Worm (Caenorhabditis elegans) whole organism, young adult: ENCODE results near the gene C06A1.7.

Experiments used
- D2030.7 ChIP-seq: fragments of 200-800 bp; sonication (Bioruptor generic); IDR thresholded peaks from 2 replicates; pipeline ENCODE4 v1.3.6; 2022; ENCODE audit warnings: missing genetic modification reagents, missing genetic modification characterization, missing compliant biosample characterization
- F10E7.11 ChIP-seq: sonication (generic microtip); optimal IDR thresholded peaks from 2 replicates; lab custom pipeline; 2017; ENCODE audit warnings: mild to moderate bottlenecking, missing genetic modification characterization, moderate library complexity, missing compliant biosample characterization
- F22D6.2 ChIP-seq: sonication (generic microtip); optimal IDR thresholded peaks from 2 replicates; lab custom pipeline; 2016; ENCODE audit warnings: mild to moderate bottlenecking, missing genetic modification characterization, missing compliant biosample characterization
- F37B4.10 ChIP-seq: fragments of 200-800 bp; sonication (Bioruptor generic); IDR thresholded peaks from 2 replicates; pipeline ENCODE4 v1.3.6; 2022; ENCODE audit warnings: missing genetic modification characterization, missing compliant biosample characterization
- F57A8.1 ChIP-seq: fragments of 200-800 bp; sonication (Bioruptor generic); optimal IDR thresholded peaks from 2 replicates; lab custom pipeline; 2018; ENCODE audit warnings: mild to moderate bottlenecking, missing genetic modification characterization, moderate library complexity, missing compliant biosample characterization
- F57C9.4 ChIP-seq: sonication (generic microtip); optimal IDR thresholded peaks from 2 replicates; lab custom pipeline; 2017; ENCODE audit warnings: mild to moderate bottlenecking, missing genetic modification characterization, missing compliant biosample characterization
- K12H6.12 ChIP-seq: fragments of 200-800 bp; sonication (Bioruptor generic); optimal IDR thresholded peaks from 2 replicates; lab custom pipeline; 2018; ENCODE audit warnings: mild to moderate bottlenecking, missing genetic modification characterization, missing compliant biosample characterization
- T07F8.4 ChIP-seq: sonication (generic microtip); optimal IDR thresholded peaks from 2 replicates; lab custom pipeline; 2016; ENCODE audit warnings: mild to moderate bottlenecking, missing genetic modification characterization, moderate library complexity, missing compliant biosample characterization
- Y79H2A.3 ChIP-seq: fragments of 200-800 bp; sonication (Bioruptor generic); conservative IDR thresholded peaks from 2 replicates; pipeline ENCODE4 v1.3.6; 2022; ENCODE audit warnings: missing genetic modification reagents, missing genetic modification characterization, missing compliant biosample characterization
- Y95B8A.8 ChIP-seq: fragments of 200-800 bp; sonication (Bioruptor generic); IDR thresholded peaks from 2 replicates; pipeline ENCODE4 v1.3.6; 2022; ENCODE audit warnings: missing genetic modification reagents, missing genetic modification characterization, missing compliant biosample characterization
- ama-1 ChIP-seq, 3 experiments: fragments of 150-350 bp in 1 of 3; sonication (generic microtip) in 2 of 3; optimal IDR thresholded peaks; 2 replicates each; lab custom pipeline; 2014 to 2018; ENCODE audit warnings: missing biosample characterization in 2 of 3, missing genetic modification characterization in 2 of 3, missing genetic modification reagents in 2 of 3
- attf-5 ChIP-seq: fragments of 200-800 bp; sonication (Bioruptor generic); optimal IDR thresholded peaks from 2 replicates; lab custom pipeline; 2018; ENCODE audit warnings: mild to moderate bottlenecking, missing genetic modification characterization, missing compliant biosample characterization
- bed-1 ChIP-seq: fragments of 200-800 bp; sonication (Bioruptor generic); IDR thresholded peaks from 2 replicates; pipeline ENCODE4 v1.3.6; 2022; ENCODE audit warnings: missing genetic modification reagents, missing genetic modification characterization, missing compliant biosample characterization
- ccch-3 ChIP-seq: fragments of 200-800 bp; sonication (Bioruptor generic); optimal IDR thresholded peaks from 2 replicates; lab custom pipeline; 2018; ENCODE audit warnings: mild to moderate bottlenecking, missing genetic modification characterization, missing compliant biosample characterization
- cebp-1 ChIP-seq, 2 experiments: fragments of 200-800 bp in 1 of 2; sonication (Bioruptor generic) in 1 of 2; sonication (generic microtip) in 1 of 2; IDR thresholded peaks in 1 of 2; optimal IDR thresholded peaks in 1 of 2; 2 replicates each; pipeline versions ENCODE4 v1.3.6 to Lab custom; 2017 to 2022; ENCODE audit warnings: missing compliant biosample characterization in 2 of 2, missing genetic modification characterization in 2 of 2, mild to moderate bottlenecking in 1 of 2, missing genetic modification reagents in 1 of 2, moderate library complexity in 1 of 2
- ceh-27 ChIP-seq: fragments of 200-800 bp; sonication (Bioruptor generic); optimal IDR thresholded peaks from 2 replicates; lab custom pipeline; 2018; ENCODE audit warnings: mild to moderate bottlenecking, missing genetic modification characterization, moderate library complexity, missing compliant biosample characterization
- ceh-40 ChIP-seq: fragments of 200-800 bp; sonication (Bioruptor generic); IDR thresholded peaks from 2 replicates; pipeline ENCODE4 v1.3.6; 2022; ENCODE audit warnings: missing genetic modification characterization, missing compliant biosample characterization
- ceh-79 ChIP-seq: sonication (generic microtip); optimal IDR thresholded peaks from 2 replicates; lab custom pipeline; 2017; ENCODE audit warnings: mild to moderate bottlenecking, missing genetic modification characterization, missing compliant biosample characterization
- dpff-1 ChIP-seq: sonication (generic microtip); optimal IDR thresholded peaks from 2 replicates; lab custom pipeline; 2017; ENCODE audit warnings: mild to moderate bottlenecking, missing genetic modification characterization, missing compliant biosample characterization
- egl-18 ChIP-seq: fragments of 200-800 bp; sonication (Bioruptor generic); IDR thresholded peaks from 2 replicates; pipeline ENCODE4 v1.3.6; 2022; ENCODE audit warnings: missing genetic modification reagents, missing genetic modification characterization, missing compliant biosample characterization
- ekl-4 ChIP-seq: fragments of 200-800 bp; sonication (Bioruptor generic); IDR thresholded peaks from 2 replicates; pipeline ENCODE4 v1.3.6; 2022; ENCODE audit warnings: missing genetic modification reagents, missing genetic modification characterization, missing compliant biosample characterization
- hlh-12 ChIP-seq: sonication (generic microtip); optimal IDR thresholded peaks from 2 replicates; lab custom pipeline; 2016; ENCODE audit warnings: missing genetic modification characterization, missing compliant biosample characterization
- hlh-26 ChIP-seq: fragments of 200-800 bp; sonication (Bioruptor generic); conservative IDR thresholded peaks from 2 replicates; pipeline ENCODE4 v1.3.6; 2022; ENCODE audit warnings: missing genetic modification reagents, missing genetic modification characterization, missing compliant biosample characterization
- hmg-1.2 ChIP-seq: fragments of 200-800 bp; sonication (Bioruptor generic); IDR thresholded peaks from 2 replicates; pipeline ENCODE4 v1.3.6; 2022; ENCODE audit warnings: missing genetic modification reagents, missing genetic modification characterization, missing compliant biosample characterization
- hmg-20 ChIP-seq: fragments of 200-800 bp; sonication (Bioruptor generic); IDR thresholded peaks from 2 replicates; pipeline ENCODE4 v1.3.6; 2022; ENCODE audit warnings: missing genetic modification reagents, missing genetic modification characterization, missing compliant biosample characterization
- hrde-1 ChIP-seq: sonication (generic microtip); optimal IDR thresholded peaks from 2 replicates; lab custom pipeline; 2016; ENCODE audit warnings: missing genetic modification characterization, mild to moderate bottlenecking, missing compliant biosample characterization, moderate library complexity, missing genotype, missing genetic modification reagents, borderline replicate concordance
- lag-1 ChIP-seq: fragments of 200-800 bp; sonication (Bioruptor generic); IDR thresholded peaks from 2 replicates; pipeline ENCODE4 v1.3.6; 2022; ENCODE audit warnings: missing genetic modification reagents, missing genetic modification characterization, missing compliant biosample characterization
- lin-26 ChIP-seq: fragments of 200-800 bp; sonication (Bioruptor generic); IDR thresholded peaks from 2 replicates; pipeline ENCODE4 v1.3.6; 2022; ENCODE audit warnings: missing genetic modification reagents, missing genetic modification characterization, missing compliant biosample characterization
- lin-35 ChIP-seq, 3 experiments: fragments of 150-350 bp in 2 of 3; sonication (generic microtip) in 1 of 3; optimal IDR thresholded peaks; 2 replicates each; lab custom pipeline; 2014 to 2018; ENCODE audit warnings: missing biosample characterization in 3 of 3, missing genetic modification characterization in 3 of 3, missing genetic modification reagents in 3 of 3
- lin-54 ChIP-seq: fragments of 200-800 bp; sonication (Bioruptor generic); optimal IDR thresholded peaks from 2 replicates; lab custom pipeline; 2018; ENCODE audit warnings: mild to moderate bottlenecking, missing genetic modification characterization, missing compliant biosample characterization
- lir-1 ChIP-seq: fragments of 200-800 bp; sonication (Bioruptor generic); conservative IDR thresholded peaks from 2 replicates; pipeline ENCODE4 v1.3.6; 2022; ENCODE audit warnings: missing genetic modification reagents, missing genetic modification characterization, missing compliant biosample characterization
- madf-10 ChIP-seq: sonication (generic microtip); optimal IDR thresholded peaks from 2 replicates; lab custom pipeline; 2016; ENCODE audit warnings: mild to moderate bottlenecking, missing genetic modification characterization, missing compliant biosample characterization
- mes-4 ChIP-seq: sonication (generic microtip); optimal IDR thresholded peaks from 2 replicates; lab custom pipeline; 2016; ENCODE audit warnings: missing genotype, missing genetic modification characterization, missing compliant biosample characterization
- nfya-2 ChIP-seq: fragments of 200-800 bp; sonication (Bioruptor generic); IDR thresholded peaks from 2 replicates; pipeline ENCODE4 v1.3.6; 2022; ENCODE audit warnings: missing genetic modification reagents, missing genetic modification characterization, missing compliant biosample characterization
- nhr-90 ChIP-seq: sonication (generic microtip); optimal IDR thresholded peaks from 2 replicates; lab custom pipeline; 2016; ENCODE audit warnings: missing genotype, mild to moderate bottlenecking, missing genetic modification characterization, missing compliant biosample characterization
- repo-1 ChIP-seq: sonication (generic microtip); optimal IDR thresholded peaks from 2 replicates; lab custom pipeline; 2017; ENCODE audit warnings: mild to moderate bottlenecking, missing genetic modification characterization, missing compliant biosample characterization
- rpc-1 ChIP-seq, 2 experiments: fragments of 150-350 bp in 1 of 2; sonication (generic microtip) in 1 of 2; optimal IDR thresholded peaks; 2 replicates each; lab custom pipeline; 2014 to 2018; ENCODE audit warnings: missing biosample characterization in 1 of 2, missing genetic modification characterization in 1 of 2, missing genetic modification reagents in 1 of 2, missing genotype in 1 of 2
- sdz-38 ChIP-seq: sonication (generic microtip); optimal IDR thresholded peaks from 2 replicates; lab custom pipeline; 2016; ENCODE audit warnings: missing genotype, missing genetic modification characterization, missing compliant biosample characterization
- snpc-4 ChIP-seq, 5 experiments: fragments of 150-350 bp in 1 of 5; sonication (generic microtip) in 4 of 5; optimal IDR thresholded peaks; 2 replicates each; lab custom pipeline; 2014 to 2018; ENCODE audit warnings: missing genetic modification characterization in 5 of 5, missing biosample characterization in 3 of 5, antibody characterized with exemption in 2 of 5, mild to moderate bottlenecking in 2 of 5, missing compliant biosample characterization in 2 of 5, missing genotype in 2 of 5, moderate library complexity in 2 of 5, missing genetic modification reagents in 1 of 5
- sptf-2 ChIP-seq: fragments of 200-800 bp; sonication (Bioruptor generic); optimal IDR thresholded peaks from 2 replicates; lab custom pipeline; 2018; ENCODE audit warnings: mild to moderate bottlenecking, missing genetic modification characterization, missing compliant biosample characterization
- unc-130 ChIP-seq: sonication (generic microtip); optimal IDR thresholded peaks from 2 replicates; lab custom pipeline; 2016; ENCODE audit warnings: missing genetic modification reagents, missing genetic modification characterization, missing compliant biosample characterization
- ztf-22 ChIP-seq: fragments of 200-800 bp; sonication (Bioruptor generic); optimal IDR thresholded peaks from 2 replicates; lab custom pipeline; 2018; ENCODE audit warnings: mild to moderate bottlenecking, missing genetic modification characterization, moderate library complexity, missing compliant biosample characterization
- ztf-25 ChIP-seq: fragments of 200-800 bp; sonication (Bioruptor generic); IDR thresholded peaks from 2 replicates; pipeline ENCODE4 v1.3.6; 2022; ENCODE audit warnings: missing genetic modification reagents, missing genetic modification characterization, missing compliant biosample characterization
- ztf-26 ChIP-seq: sonication (generic microtip); optimal IDR thresholded peaks from 2 replicates; lab custom pipeline; 2017; ENCODE audit warnings: missing genetic modification characterization, missing compliant biosample characterization
- ztf-3 ChIP-seq: fragments of 200-800 bp; sonication (Bioruptor generic); optimal IDR thresholded peaks from 2 replicates; lab custom pipeline; 2018; ENCODE audit warnings: mild to moderate bottlenecking, missing genetic modification characterization, missing compliant biosample characterization

The C06A1.7 gene

DNA sequence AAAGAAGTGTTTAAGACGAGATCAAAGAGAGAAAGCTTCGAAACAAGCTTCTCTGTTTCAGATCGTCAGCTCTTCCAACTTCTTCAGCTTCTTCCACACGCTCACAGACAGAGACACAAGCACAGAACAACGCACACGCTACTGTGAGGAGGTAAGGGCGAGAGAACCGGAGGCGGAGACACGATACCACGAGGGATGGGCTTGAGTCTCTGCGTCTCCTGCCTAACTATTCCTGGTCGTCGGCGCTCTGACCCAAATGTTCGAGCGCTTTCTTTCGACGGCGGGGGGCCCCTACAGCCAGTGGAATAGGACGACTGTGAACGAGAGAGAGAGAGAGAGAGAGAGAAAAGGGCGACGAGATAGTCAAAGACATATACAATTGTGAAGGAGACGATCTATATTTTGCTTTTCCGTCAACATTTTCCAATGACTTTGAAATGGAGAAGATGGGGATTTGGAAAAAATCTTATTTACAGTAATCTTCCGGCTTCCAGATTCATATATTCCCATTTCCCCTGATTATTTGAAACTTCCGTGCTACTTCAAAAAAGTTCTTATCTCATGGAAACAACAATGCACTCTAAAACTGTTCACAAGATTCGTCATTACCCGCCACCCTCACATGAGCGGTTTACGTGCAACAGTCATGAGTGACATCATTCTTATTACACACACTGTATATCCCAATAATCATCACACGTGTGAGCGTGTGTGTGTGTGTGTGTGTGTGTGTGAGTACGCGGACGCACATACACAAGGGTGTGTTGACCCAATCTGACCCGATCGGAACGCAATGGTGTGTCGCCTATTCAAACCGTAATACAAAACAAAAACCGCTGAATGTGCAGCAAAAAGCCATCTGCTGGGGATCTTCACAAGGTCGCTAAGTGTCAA is 15.7 kb upstream of the C06A1.7 start (continued):
- TF ChIP-seq rpc-1 (optimal IDR thresholded peaks at IDR 0.05; lab: Kevin White, UChicago) (peak; percentile 2), rpc-1 (tag; optimal IDR thresholded peaks at IDR 0.05; lab: Kevin White, UChicago) (no peak), egl-18 (GFP tag; lab: Robert Waterston, UW) (no peak), mes-4 (tag; lab: Kevin White, UChicago) (no peak), repo-1 (tag; lab: Kevin White, UChicago) (no peak), lin-35 (GFP tag; optimal IDR thresholded peaks at IDR 0.05; lab: Kevin White, UChicago) (peak in 1 of 3 experiments; percentile 68), unc-130 (GFP tag; lab: Kevin White, UChicago) (no peak), ekl-4 (GFP tag; lab: Robert Waterston, UW) (peak; percentile 57), ztf-3 (GFP tag; lab: Kevin White, UChicago) (peak; percentile 32), hlh-12 (no peak), ceh-40 (GFP tag; lab: Robert Waterston, UW) (no peak), F57C9.4 (tag; lab: Kevin White, UChicago) (no peak), lin-26 (peak; percentile 74), F10E7.11 (tag; lab: Kevin White, UChicago) (no peak), Y79H2A.3 (GFP tag; lab: Robert Waterston, UW) (no peak), nfya-2 (no peak), hmg-20 (GFP tag; lab: Robert Waterston, UW) (no peak), madf-10 (tag; lab: Kevin White, UChicago) (peak; percentile 67), K12H6.12 (tag; lab: Kevin White, UChicago) (peak; percentile 90), F57A8.1 (GFP tag; lab: Kevin White, UChicago) (no peak), lir-1 (GFP tag; lab: Robert Waterston, UW) (peak; percentile 60), lin-54 (GFP tag; lab: Kevin White, UChicago) (peak; percentile 65), F37B4.10 (GFP tag; lab: Robert Waterston, UW) (no peak), T07F8.4 (tag; lab: Kevin White, UChicago) (no peak), snpc-4 (GFP tag; optimal IDR thresholded peaks at IDR 0.05; lab: Kevin White, UChicago) (no peak), snpc-4 (tag; optimal IDR thresholded peaks at IDR 0.05; lab: Kevin White, UChicago) (peak; percentile 19 to 43 (median 23)), attf-5 (GFP tag; lab: Kevin White, UChicago) (peak; percentile 63), cebp-1 (GFP tag; IDR thresholded peaks at IDR 0.05; lab: Robert Waterston, UW) (peak; percentile 38), cebp-1 (tag; optimal IDR thresholded peaks at IDR 0.05; lab: Kevin White, UChicago) (peak; percentile 83), bed-1 (GFP tag; lab: Robert Waterston, UW) (no peak), ztf-25 (GFP tag; lab: Robert Waterston, UW) (0 out of 2 replicates have a peak, but pooled peaks have one; percentile 6), dpff-1 (no peak), ceh-27 (GFP tag; lab: Kevin White, UChicago) (peak; percentile 83), D2030.7 (GFP tag; lab: Robert Waterston, UW) (no peak), nhr-90 (tag; lab: Kevin White, UChicago) (peak; percentile 9), F22D6.2 (tag; lab: Kevin White, UChicago) (no peak), ztf-22 (GFP tag; lab: Kevin White, UChicago) (no peak), lag-1 (no peak), sdz-38 (tag; lab: Kevin White, UChicago) (no peak), hrde-1 (tag; lab: Kevin White, UChicago) (no peak), sptf-2 (no peak), Y95B8A.8 (GFP tag; lab: Robert Waterston, UW) (no peak; the same call in 1 of the 2 replicates), hmg-1.2 (GFP tag; lab: Robert Waterston, UW) (peak; percentile 65), ztf-26 (tag; lab: Kevin White, UChicago) (no peak), hlh-26 (GFP tag; lab: Robert Waterston, UW) (no peak), ccch-3 (GFP tag; lab: Kevin White, UChicago) (no peak), ama-1 (optimal IDR thresholded peaks at IDR 0.05; lab: Kevin White, UChicago) (peak; percentile 91), ama-1 (GFP tag; optimal IDR thresholded peaks at IDR 0.05; lab: Kevin White, UChicago) (no peak), ceh-79 (tag; lab: Kevin White, UChicago) (no peak)
